Worm (Caenorhabditis elegans) whole organism, L4 larva: ENCODE data around the gene ppat-1.

Experiments
- F10B5.3 ChIP-seq: sonication (generic microtip); optimal IDR thresholded peaks from 2 replicates; lab custom pipeline; 2016; ENCODE audit warnings: mild to moderate bottlenecking, missing genetic modification characterization, missing compliant biosample characterization
- F44E2.7 ChIP-seq: fragments of 200-800 bp; sonication (Bioruptor generic); IDR thresholded peaks from 2 replicates; pipeline ENCODE4 v2.1.2; 2022; ENCODE audit warnings: missing genetic modification characterization, missing compliant biosample characterization
- R02D3.7 ChIP-seq: fragments of 150-350 bp; sonication (generic microtip); optimal IDR thresholded peaks from 3 replicates; lab custom pipeline; 2014; ENCODE audit warnings: missing biosample characterization, missing genetic modification characterization
- T20F7.1 ChIP-seq: fragments of 200-800 bp; sonication (Bioruptor generic); optimal IDR thresholded peaks from 2 replicates; lab custom pipeline; 2018; ENCODE audit warnings: mild to moderate bottlenecking, missing genetic modification characterization, missing compliant biosample characterization
- Y5F2A.4 ChIP-seq: fragments of 200-800 bp; sonication (Bioruptor generic); optimal IDR thresholded peaks from 2 replicates; lab custom pipeline; 2018; ENCODE audit warnings: mild to moderate bottlenecking, missing genetic modification characterization, missing compliant biosample characterization
- ZK337.2 ChIP-seq: fragments of 200-800 bp; sonication (Bioruptor generic); IDR thresholded peaks from 2 replicates; pipeline ENCODE4 v1.3.6; 2022; ENCODE audit warnings: missing genetic modification reagents, missing genetic modification characterization, missing compliant biosample characterization
- aha-1 ChIP-seq: fragments of 150-350 bp; peaks from one replicate; lab custom pipeline; 2014; ENCODE audit warnings: missing biosample characterization, missing genetic modification characterization
- aly-2 ChIP-seq: sonication (generic microtip); optimal IDR thresholded peaks from 2 replicates; lab custom pipeline; 2018; ENCODE audit warnings: missing biosample characterization, missing genetic modification characterization
- arid-1 ChIP-seq: fragments of 200-800 bp; sonication (Bioruptor generic); conservative IDR thresholded peaks from 2 replicates; pipeline ENCODE4 v1.3.6; 2022; ENCODE audit warnings: missing genetic modification reagents, missing genetic modification characterization, missing compliant biosample characterization
- ceh-28 ChIP-seq: fragments of 150-350 bp; optimal IDR thresholded peaks from 2 replicates; lab custom pipeline; 2014; ENCODE audit warnings: missing biosample characterization, missing genetic modification reagents, missing genetic modification characterization
- ceh-82 ChIP-seq: sonication (generic microtip); optimal IDR thresholded peaks from 2 replicates; lab custom pipeline; 2017; ENCODE audit warnings: missing biosample characterization, missing genetic modification characterization
- ces-1 ChIP-seq: fragments of 150-350 bp; sonication (generic microtip); optimal IDR thresholded peaks from 4 replicates; lab custom pipeline; 2014; ENCODE audit warnings: missing biosample characterization, missing genetic modification reagents, missing genetic modification characterization
- cey-2 ChIP-seq: sonication (generic microtip); optimal IDR thresholded peaks from 3 replicates; lab custom pipeline; 2017; ENCODE audit warnings: missing genetic modification characterization, mild to moderate bottlenecking, missing compliant biosample characterization, antibody characterized with exemption, borderline replicate concordance; ENCODE audit not compliant: insufficient read depth
- daf-12 ChIP-seq: fragments of 150-350 bp; optimal IDR thresholded peaks from 2 replicates; lab custom pipeline; 2014; ENCODE audit warnings: missing biosample characterization, missing genetic modification reagents, missing genetic modification characterization
- daf-16 ChIP-seq, 3 experiments: sonication (generic microtip); optimal IDR thresholded peaks; 2 replicates each; lab custom pipeline; 2016 to 2017; ENCODE audit warnings: missing genetic modification characterization in 3 of 3, missing genetic modification reagents in 3 of 3, mild to moderate bottlenecking in 2 of 3, missing compliant biosample characterization in 2 of 3, missing biosample characterization in 1 of 3, moderate library complexity in 1 of 3
- daf-8 ChIP-seq: fragments of 200-800 bp; sonication (Bioruptor generic); IDR thresholded peaks from 2 replicates; pipeline ENCODE4 v1.3.6; 2022; ENCODE audit warnings: missing genetic modification characterization, missing compliant biosample characterization
- dmd-6 ChIP-seq: fragments of 200-800 bp; sonication (Bioruptor generic); IDR thresholded peaks from 2 replicates; pipeline ENCODE4 v1.3.6; 2022; ENCODE audit warnings: missing genetic modification reagents, missing genetic modification characterization, missing compliant biosample characterization
- duxl-1 ChIP-seq: sonication (generic microtip); optimal IDR thresholded peaks from 2 replicates; lab custom pipeline; 2016; ENCODE audit warnings: mild to moderate bottlenecking, missing genetic modification characterization, moderate library complexity, missing compliant biosample characterization; ENCODE audit not compliant: poor library complexity
- egl-27 ChIP-seq: sonication (generic microtip); optimal IDR thresholded peaks from 3 replicates; lab custom pipeline; 2017; ENCODE audit warnings: missing biosample characterization, missing genetic modification reagents, missing genetic modification characterization
- egl-43 ChIP-seq: fragments of 200-800 bp; sonication (Bioruptor generic); IDR thresholded peaks from 2 replicates; pipeline ENCODE4 v1.3.6; 2022; ENCODE audit warnings: missing genetic modification reagents, missing genetic modification characterization, missing compliant biosample characterization
- fkh-10 ChIP-seq: fragments of 150-350 bp; optimal IDR thresholded peaks from 2 replicates; lab custom pipeline; 2014; ENCODE audit warnings: missing biosample characterization, missing genetic modification reagents, missing genetic modification characterization
- fos-1 ChIP-seq: fragments of 150-350 bp; optimal IDR thresholded peaks from 2 replicates; lab custom pipeline; 2014; ENCODE audit warnings: missing biosample characterization, missing genetic modification characterization
- gei-8 ChIP-seq: fragments of 200-800 bp; sonication (Bioruptor generic); optimal IDR thresholded peaks from 2 replicates; lab custom pipeline; 2018; ENCODE audit warnings: mild to moderate bottlenecking, missing genetic modification characterization, missing compliant biosample characterization
- hlh-11 ChIP-seq: fragments of 200-800 bp; sonication (Bioruptor generic); optimal IDR thresholded peaks from 2 replicates; lab custom pipeline; 2018; ENCODE audit warnings: mild to moderate bottlenecking, missing genetic modification characterization, missing compliant biosample characterization
- hlh-30 ChIP-seq: sonication (generic microtip); optimal IDR thresholded peaks from 2 replicates; lab custom pipeline; 2017; ENCODE audit warnings: antibody characterized with exemption, mild to moderate bottlenecking, missing genetic modification characterization, missing compliant biosample characterization; ENCODE audit not compliant: insufficient read depth
- hmg-1.1 ChIP-seq: fragments of 200-800 bp; sonication (Bioruptor generic); IDR thresholded peaks from 2 replicates; pipeline ENCODE4 v1.3.6; 2022; ENCODE audit warnings: missing genetic modification reagents, missing genetic modification characterization, missing compliant biosample characterization
- lim-7 ChIP-seq: fragments of 200-800 bp; sonication (Bioruptor generic); IDR thresholded peaks from 2 replicates; pipeline ENCODE4 v1.3.6; 2022; ENCODE audit warnings: missing genetic modification characterization, missing compliant biosample characterization
- lin-13 ChIP-seq: fragments of 150-350 bp; optimal IDR thresholded peaks from 2 replicates; lab custom pipeline; 2014; ENCODE audit warnings: missing biosample characterization, missing genetic modification reagents, missing genetic modification characterization
- lin-29 ChIP-seq: fragments of 200-800 bp; sonication (Bioruptor generic); IDR thresholded peaks from 2 replicates; pipeline ENCODE4 v1.3.6; 2022; ENCODE audit warnings: missing genetic modification reagents, missing genetic modification characterization, missing compliant biosample characterization
- lin-38 ChIP-seq: fragments of 200-800 bp; sonication (Bioruptor generic); IDR thresholded peaks from 2 replicates; pipeline ENCODE4 v1.3.6; 2022; ENCODE audit warnings: missing genetic modification reagents, missing genetic modification characterization, missing compliant biosample characterization
- lin-39 ChIP-seq: fragments of 150-350 bp; optimal IDR thresholded peaks from 2 replicates; lab custom pipeline; 2014; ENCODE audit warnings: missing biosample characterization, missing genetic modification reagents, missing genetic modification characterization
- madf-5 ChIP-seq, 2 experiments: fragments of 200-800 bp; sonication (Bioruptor generic); IDR thresholded peaks; 2 replicates each; pipeline ENCODE4 v1.3.6; 2022; ENCODE audit warnings: missing compliant biosample characterization in 2 of 2, missing genetic modification characterization in 2 of 2
- mdl-1 ChIP-seq, 2 experiments: fragments of 150-350 bp in 1 of 2; sonication (generic microtip) in 1 of 2; optimal IDR thresholded peaks; 2 replicates each; lab custom pipeline; 2014 to 2017; ENCODE audit warnings: missing biosample characterization in 2 of 2, missing genetic modification characterization in 2 of 2
- mdt-29 ChIP-seq: fragments of 200-800 bp; sonication (Bioruptor generic); IDR thresholded peaks from 2 replicates; pipeline ENCODE4 v1.3.6; 2022; ENCODE audit warnings: missing genetic modification reagents, missing genetic modification characterization, missing compliant biosample characterization
- mes-2 ChIP-seq: sonication (generic microtip); optimal IDR thresholded peaks from 2 replicates; lab custom pipeline; 2016; ENCODE audit warnings: missing genotype, mild to moderate bottlenecking, missing genetic modification characterization, missing compliant biosample characterization; ENCODE audit not compliant: poor library complexity, severe bottlenecking
- mxl-2 ChIP-seq: fragments of 200-800 bp; sonication (Bioruptor generic); conservative IDR thresholded peaks from 2 replicates; pipeline ENCODE4 v1.3.6; 2022; ENCODE audit warnings: missing genetic modification reagents, missing genetic modification characterization, missing compliant biosample characterization
- mxl-3 ChIP-seq: fragments of 200-800 bp; sonication (Bioruptor generic); optimal IDR thresholded peaks from 2 replicates; lab custom pipeline; 2018; ENCODE audit warnings: mild to moderate bottlenecking, missing genetic modification characterization, missing compliant biosample characterization
- nhr-102 ChIP-seq: sonication (generic microtip); optimal IDR thresholded peaks from 2 replicates; lab custom pipeline; 2016; ENCODE audit warnings: mild to moderate bottlenecking, missing genetic modification characterization, moderate library complexity, missing compliant biosample characterization
- nhr-11 ChIP-seq: fragments of 150-350 bp; optimal IDR thresholded peaks from 2 replicates; lab custom pipeline; 2014; ENCODE audit warnings: missing biosample characterization, missing genetic modification characterization
- nhr-111 ChIP-seq: fragments of 200-800 bp; sonication (Bioruptor generic); optimal IDR thresholded peaks from 2 replicates; lab custom pipeline; 2018; ENCODE audit warnings: mild to moderate bottlenecking, missing genetic modification characterization, missing compliant biosample characterization
- nhr-237 ChIP-seq: sonication (generic microtip); optimal IDR thresholded peaks from 2 replicates; lab custom pipeline; 2017; ENCODE audit warnings: missing biosample characterization, missing genetic modification characterization
- nhr-41 ChIP-seq: fragments of 200-800 bp; sonication (Bioruptor generic); IDR thresholded peaks from 2 replicates; pipeline ENCODE4 v1.3.6; 2022; ENCODE audit warnings: missing genetic modification reagents, missing genetic modification characterization, missing compliant biosample characterization
- nhr-42 ChIP-seq: fragments of 200-800 bp; sonication (Bioruptor generic); IDR thresholded peaks from 2 replicates; pipeline ENCODE4 v1.3.6; 2022; ENCODE audit warnings: missing genetic modification characterization, missing compliant biosample characterization
- nhr-48 ChIP-seq: sonication (generic microtip); optimal IDR thresholded peaks from 2 replicates; lab custom pipeline; 2016; ENCODE audit warnings: mild to moderate bottlenecking, missing genetic modification characterization, missing compliant biosample characterization
- nhr-6 ChIP-seq: fragments of 150-350 bp; optimal IDR thresholded peaks from 2 replicates; lab custom pipeline; 2014; ENCODE audit warnings: missing biosample characterization, missing genetic modification characterization
- nhr-77 ChIP-seq: fragments of 150-350 bp; optimal IDR thresholded peaks from 2 replicates; lab custom pipeline; 2014; ENCODE audit warnings: missing biosample characterization, missing genetic modification characterization
- pha-4 ChIP-seq, 2 experiments: fragments of 150-350 bp in 1 of 2; fragments of 200-800 bp in 1 of 2; sonication (Bioruptor generic) in 1 of 2; IDR thresholded peaks in 1 of 2; optimal IDR thresholded peaks in 1 of 2; 2 replicates each; pipeline versions ENCODE4 v1.3.6 to Lab custom; 2014 to 2022; ENCODE audit warnings: missing genetic modification characterization in 2 of 2, missing genetic modification reagents in 2 of 2, missing biosample characterization in 1 of 2, missing compliant biosample characterization in 1 of 2
- rbr-2 ChIP-seq: sonication (generic microtip); optimal IDR thresholded peaks from 2 replicates; lab custom pipeline; 2016; ENCODE audit warnings: missing genotype, missing genetic modification characterization, missing compliant biosample characterization
- snpc-4 ChIP-seq: fragments of 150-350 bp; optimal IDR thresholded peaks from 2 replicates; lab custom pipeline; 2014; ENCODE audit warnings: missing biosample characterization, missing genetic modification characterization
- tag-97 ChIP-seq: fragments of 200-800 bp; sonication (Bioruptor generic); IDR thresholded peaks from 2 replicates; pipeline ENCODE4 v1.3.6; 2022; ENCODE audit warnings: missing genetic modification characterization, missing compliant biosample characterization
- zfp-2 ChIP-seq: sonication (generic microtip); optimal IDR thresholded peaks from 2 replicates; lab custom pipeline; 2016; ENCODE audit warnings: mild to moderate bottlenecking, missing genetic modification characterization, missing compliant biosample characterization

The ppat-1 gene

ce11 chrIII:4693281-4693680 is 4.2 kb downstream of the ppat-1 start, which contains the start of gene nifk-1 (continued):
- TF ChIP-seq nhr-111 (GFP tag; lab: Kevin White, UChicago) (no peak), R02D3.7 (tag; lab: Kevin White, UChicago) (no peak), Y5F2A.4 (no peak), F10B5.3 (tag; lab: Kevin White, UChicago) (no peak), arid-1 (GFP tag; lab: Robert Waterston, UW) (no peak), lin-39 (tag; lab: Kevin White, UChicago) (no peak), mxl-2 (GFP tag; lab: Robert Waterston, UW) (no peak), fos-1 (tag; lab: Kevin White, UChicago) (no peak), mes-2 (tag; lab: Kevin White, UChicago) (peak; percentile 78), dmd-6 (peak; percentile 76), nhr-42 (GFP tag; lab: Robert Waterston, UW) (no peak), mdt-29 (GFP tag; lab: Robert Waterston, UW) (no peak), gei-8 (GFP tag; lab: Kevin White, UChicago) (no peak), nhr-237 (tag; lab: Kevin White, UChicago) (no peak), nhr-11 (tag; lab: Kevin White, UChicago) (peak; percentile 22), nhr-77 (tag; lab: Kevin White, UChicago) (peak; percentile 68), mxl-3 (GFP tag; lab: Kevin White, UChicago) (peak; percentile 62), daf-16 (GFP tag; optimal IDR thresholded peaks at IDR 0.05; lab: Kevin White, UChicago) (peak in 1 of 2 experiments; percentile 55), daf-16 (tag; optimal IDR thresholded peaks at IDR 0.05; lab: Kevin White, UChicago) (peak; percentile 94), duxl-1 (no peak), lim-7 (GFP tag; lab: Robert Waterston, UW) (no peak), F44E2.7 (GFP tag; lab: Robert Waterston, UW) (no peak), aly-2 (tag; lab: Kevin White, UChicago) (no peak), aha-1 (tag; lab: Kevin White, UChicago) (peak; percentile 70), nhr-41 (GFP tag; lab: Robert Waterston, UW) (no peak), hlh-30 (peak; percentile 63), hlh-11 (tag; lab: Kevin White, UChicago) (peak; percentile 80), nhr-48 (tag; lab: Kevin White, UChicago) (peak; percentile 33), madf-5 (GFP tag; IDR thresholded peaks at IDR 0.05; lab: Robert Waterston, UW) (no peak), ceh-82 (no peak), lin-38 (GFP tag; lab: Robert Waterston, UW) (peak; percentile 77), ZK337.2 (no peak), rbr-2 (tag; lab: Kevin White, UChicago) (peak; percentile 67), nhr-102 (tag; lab: Kevin White, UChicago) (peak; percentile 21), tag-97 (GFP tag; lab: Robert Waterston, UW) (no peak), ces-1 (GFP tag; lab: Kevin White, UChicago) (no peak), snpc-4 (tag; lab: Kevin White, UChicago) (no peak), pha-4 (GFP tag; IDR thresholded peaks at IDR 0.05; lab: Robert Waterston, UW) (no peak), pha-4 (tag; optimal IDR thresholded peaks at IDR 0.05; lab: Kevin White, UChicago) (peak; percentile 74), lin-13 (GFP tag; lab: Kevin White, UChicago) (peak; percentile 19), nhr-6 (tag; lab: Kevin White, UChicago) (no peak), cey-2 (no peak), hmg-1.1 (peak; percentile 58), lin-29 (GFP tag; lab: Robert Waterston, UW) (no peak), mdl-1 (tag; optimal IDR thresholded peaks at IDR 0.05; lab: Kevin White, UChicago) (peak in 1 of 2 experiments; percentile 55), zfp-2 (no peak), egl-27 (tag; lab: Kevin White, UChicago) (no peak), daf-12 (no peak), ceh-28 (tag; lab: Kevin White, UChicago) (no peak), egl-43 (GFP tag; lab: Robert Waterston, UW) (no peak), daf-8 (no peak), fkh-10 (GFP tag; lab: Kevin White, UChicago) (no peak), T20F7.1 (GFP tag; lab: Kevin White, UChicago) (peak; percentile 70)
